Worm (Caenorhabditis elegans) whole organism, mixed stage, embryonic: Measurements from ENCODE around the gene glb-15.

Experiments used
- M03D4.4 ChIP-seq: sonication (generic microtip); optimal IDR thresholded peaks from 2 replicates; lab custom pipeline; 2017; ENCODE audit warnings: mild to moderate bottlenecking, missing genetic modification characterization, missing compliant biosample characterization
- bed-3 ChIP-seq: fragments of 200-800 bp; sonication (Bioruptor generic); optimal IDR thresholded peaks from 3 replicates; lab custom pipeline; 2018; ENCODE audit warnings: mild to moderate bottlenecking, missing genetic modification characterization, moderate library complexity, missing compliant biosample characterization
- ceh-39 ChIP-seq: fragments of 150-350 bp; optimal IDR thresholded peaks from 2 replicates; lab custom pipeline; 2014; ENCODE audit warnings: missing biosample characterization, missing genetic modification characterization
- ceh-43 ChIP-seq: fragments of 200-800 bp; sonication (Bioruptor generic); optimal IDR thresholded peaks from 2 replicates; lab custom pipeline; 2018; ENCODE audit warnings: mild to moderate bottlenecking, missing genetic modification characterization, moderate library complexity, missing compliant biosample characterization
- ceh-83 ChIP-seq: fragments of 200-800 bp; sonication (Bioruptor generic); optimal IDR thresholded peaks from 2 replicates; lab custom pipeline; 2018; ENCODE audit warnings: mild to moderate bottlenecking, missing genetic modification characterization, missing compliant biosample characterization
- ces-1 ChIP-seq: fragments of 150-350 bp; optimal IDR thresholded peaks from 2 replicates; lab custom pipeline; 2014; ENCODE audit warnings: missing biosample characterization, missing genetic modification reagents, missing genetic modification characterization
- cnd-1 ChIP-seq: fragments of 200-800 bp; sonication (Bioruptor generic); optimal IDR thresholded peaks from 2 replicates; lab custom pipeline; 2018; ENCODE audit warnings: mild to moderate bottlenecking, missing genetic modification characterization, missing compliant biosample characterization
- drap-1 ChIP-seq: fragments of 200-800 bp; sonication (Bioruptor generic); optimal IDR thresholded peaks from 3 replicates; lab custom pipeline; 2018; ENCODE audit warnings: mild to moderate bottlenecking, missing genetic modification characterization, missing compliant biosample characterization
- elt-1 ChIP-seq: sonication (generic microtip); optimal IDR thresholded peaks from 2 replicates; lab custom pipeline; 2017; ENCODE audit warnings: missing genetic modification characterization, mild to moderate bottlenecking, missing compliant biosample characterization, antibody characterized with exemption, moderate library complexity, borderline replicate concordance; ENCODE audit not compliant: insufficient read depth
- flh-1 ChIP-seq: fragments of 200-800 bp; sonication (Bioruptor generic); optimal IDR thresholded peaks from 2 replicates; lab custom pipeline; 2018; ENCODE audit warnings: mild to moderate bottlenecking, missing genetic modification characterization, moderate library complexity, missing compliant biosample characterization
- ham-2 ChIP-seq: fragments of 200-800 bp; sonication (Bioruptor generic); optimal IDR thresholded peaks from 2 replicates; lab custom pipeline; 2018; ENCODE audit warnings: mild to moderate bottlenecking, missing genetic modification characterization, missing compliant biosample characterization
- hlh-1 ChIP-seq: fragments of 150-350 bp; optimal IDR thresholded peaks from 2 replicates; lab custom pipeline; 2014; ENCODE audit warnings: missing biosample characterization, missing genetic modification reagents, missing genetic modification characterization
- lin-13 ChIP-seq: fragments of 150-350 bp; optimal IDR thresholded peaks from 2 replicates; lab custom pipeline; 2014; ENCODE audit warnings: missing biosample characterization, missing genetic modification characterization
- lin-32 ChIP-seq: fragments of 200-800 bp; sonication (Bioruptor generic); optimal IDR thresholded peaks from 2 replicates; lab custom pipeline; 2018; ENCODE audit warnings: mild to moderate bottlenecking, missing genetic modification characterization, missing compliant biosample characterization
- lsy-2 ChIP-seq: fragments of 150-350 bp; optimal IDR thresholded peaks from 2 replicates; lab custom pipeline; 2014; ENCODE audit warnings: missing biosample characterization, missing genetic modification characterization
- mab-5 ChIP-seq: fragments of 150-350 bp; optimal IDR thresholded peaks from 2 replicates; lab custom pipeline; 2014; ENCODE audit warnings: missing biosample characterization, missing genetic modification characterization
- mls-2 ChIP-seq: sonication (generic microtip); optimal IDR thresholded peaks from 2 replicates; lab custom pipeline; 2016; ENCODE audit warnings: mild to moderate bottlenecking, missing genetic modification characterization, moderate library complexity, missing compliant biosample characterization
- nhr-12 ChIP-seq: fragments of 150-350 bp; optimal IDR thresholded peaks from 2 replicates; lab custom pipeline; 2014; ENCODE audit warnings: missing biosample characterization, missing genetic modification characterization
- nhr-2 ChIP-seq: fragments of 150-350 bp; optimal IDR thresholded peaks from 2 replicates; lab custom pipeline; 2014; ENCODE audit warnings: missing biosample characterization, missing genetic modification characterization
- nhr-237 ChIP-seq: fragments of 150-350 bp; optimal IDR thresholded peaks from 2 replicates; lab custom pipeline; 2014; ENCODE audit warnings: missing biosample characterization, missing genetic modification characterization
- nhr-28 ChIP-seq: fragments of 150-350 bp; optimal IDR thresholded peaks from 2 replicates; lab custom pipeline; 2014; ENCODE audit warnings: missing biosample characterization, missing genetic modification characterization
- pha-4 ChIP-seq: fragments of 150-350 bp; optimal IDR thresholded peaks from 2 replicates; lab custom pipeline; 2018; ENCODE audit warnings: missing biosample characterization, missing genetic modification reagents, missing genetic modification characterization
- sem-2 ChIP-seq: fragments of 200-800 bp; sonication (Bioruptor generic); optimal IDR thresholded peaks from 2 replicates; lab custom pipeline; 2018; ENCODE audit warnings: mild to moderate bottlenecking, missing genetic modification characterization, missing compliant biosample characterization
- snpc-4 ChIP-seq: fragments of 150-350 bp; optimal IDR thresholded peaks from 2 replicates; lab custom pipeline; 2014; ENCODE audit warnings: missing biosample characterization, missing genetic modification characterization
- sptf-1 ChIP-seq: sonication (generic microtip); optimal IDR thresholded peaks from 2 replicates; lab custom pipeline; 2017; ENCODE audit warnings: mild to moderate bottlenecking, missing genetic modification characterization, moderate library complexity, missing compliant biosample characterization
- tbx-8 ChIP-seq: fragments of 200-800 bp; sonication (Bioruptor generic); optimal IDR thresholded peaks from 2 replicates; lab custom pipeline; 2018; ENCODE audit warnings: mild to moderate bottlenecking, missing genetic modification characterization, moderate library complexity, missing compliant biosample characterization
- unc-120 ChIP-seq: sonication (generic microtip); optimal IDR thresholded peaks from 2 replicates; lab custom pipeline; 2017; ENCODE audit warnings: missing genetic modification characterization, missing compliant biosample characterization; ENCODE audit not compliant: poor library complexity, severe bottlenecking
- unc-39 ChIP-seq: fragments of 150-350 bp; optimal IDR thresholded peaks from 2 replicates; lab custom pipeline; 2014; ENCODE audit warnings: missing biosample characterization, missing genetic modification characterization
- zip-8 ChIP-seq: fragments of 150-350 bp; optimal IDR thresholded peaks from 2 replicates; lab custom pipeline; 2014; ENCODE audit warnings: missing biosample characterization, missing genetic modification characterization
- ztf-11 ChIP-seq: fragments of 150-350 bp; optimal IDR thresholded peaks from 2 replicates; lab custom pipeline; 2014; ENCODE audit warnings: missing biosample characterization, missing genetic modification characterization

The glb-15 gene

ce11 chrV:11653095-11653494 is 35.0 kb upstream of the glb-15 start:
- TF ChIP-seq mab-5 (tag; lab: Kevin White, UChicago): no peak
- TF ChIP-seq nhr-28 (tag; lab: Kevin White, UChicago): no peak
- TF ChIP-seq pha-4: no peak
- no peak for TF ChIP-seq nhr-12 (tag; lab: Kevin White, UChicago)
- TF ChIP-seq ces-1: no peak
- TF ChIP-seq sem-2 (GFP tag; lab: Kevin White, UChicago): no peak
- no peak for TF ChIP-seq tbx-8 (GFP tag; lab: Kevin White, UChicago)
- TF ChIP-seq bed-3 (GFP tag; lab: Kevin White, UChicago): no peak
- TF ChIP-seq lin-13 (tag; lab: Kevin White, UChicago): no peak
- no peak for TF ChIP-seq ceh-83 (GFP tag; lab: Kevin White, UChicago)
- no peak for TF ChIP-seq lin-32 (GFP tag; lab: Kevin White, UChicago)
- no peak for TF ChIP-seq M03D4.4 (tag; lab: Kevin White, UChicago)
- TF ChIP-seq sptf-1: no peak
- TF ChIP-seq nhr-2: no peak
- TF ChIP-seq ham-2 (GFP tag; lab: Kevin White, UChicago): no peak
- TF ChIP-seq ceh-39 (tag; lab: Kevin White, UChicago): no peak
- TF ChIP-seq hlh-1 (tag; lab: Kevin White, UChicago): no peak
- no peak for TF ChIP-seq mls-2 (tag; lab: Kevin White, UChicago)

- no peak for TF ChIP-seq bed-3 (GFP tag; lab: Kevin White, UChicago)
- TF ChIP-seq ham-2 (GFP tag; lab: Kevin White, UChicago): no peak
- TF ChIP-seq mab-5 (tag; lab: Kevin White, UChicago): no peak
- no peak for TF ChIP-seq nhr-12 (tag; lab: Kevin White, UChicago)
- TF ChIP-seq lin-13 (tag; lab: Kevin White, UChicago): no peak
- TF ChIP-seq nhr-28 (tag; lab: Kevin White, UChicago): no peak
- TF ChIP-seq ceh-83 (GFP tag; lab: Kevin White, UChicago): no peak
- no peak for TF ChIP-seq unc-39 (tag; lab: Kevin White, UChicago)
- TF ChIP-seq ztf-11 (tag; lab: Kevin White, UChicago): no peak
- TF ChIP-seq zip-8 (tag; lab: Kevin White, UChicago): no peak
- no peak for TF ChIP-seq ceh-39 (tag; lab: Kevin White, UChicago)
- no peak for TF ChIP-seq elt-1
- TF ChIP-seq nhr-237 (tag; lab: Kevin White, UChicago): no peak
- no peak for TF ChIP-seq unc-120 (tag; lab: Kevin White, UChicago)
- no peak for TF ChIP-seq pha-4
- no peak for TF ChIP-seq lsy-2 (tag; lab: Kevin White, UChicago)
- no peak for TF ChIP-seq cnd-1 (tag; lab: Kevin White, UChicago)
- no peak for TF ChIP-seq ceh-43 (GFP tag; lab: Kevin White, UChicago)
- TF ChIP-seq sptf-1: no peak
These were observed 32.6 kb upstream of the glb-15 start, which contains the start of gene zip-10 for ce11 chrV:11650720-11651119. TSS of gene zip-10 (minus strand) at chrV:11650762.

ce11 chrV:11649254-11649653 is 31.2 kb upstream of the glb-15 start:
- no peak for TF ChIP-seq nhr-12 (tag; lab: Kevin White, UChicago)
- no peak for TF ChIP-seq unc-120 (tag; lab: Kevin White, UChicago)
- TF ChIP-seq snpc-4 (tag; lab: Kevin White, UChicago): no peak
- no peak for TF ChIP-seq tbx-8 (GFP tag; lab: Kevin White, UChicago)
- no peak for TF ChIP-seq drap-1 (GFP tag; lab: Kevin White, UChicago)
- TF ChIP-seq nhr-2: no peak
- no peak for TF ChIP-seq bed-3 (GFP tag; lab: Kevin White, UChicago)
- no peak for TF ChIP-seq ztf-11 (tag; lab: Kevin White, UChicago)

ce11 chrV:11648435-11648834 is 30.4 kb upstream of the glb-15 start:
- TF ChIP-seq tbx-8 (GFP tag; lab: Kevin White, UChicago): no peak
- no peak for TF ChIP-seq ces-1
- TF ChIP-seq nhr-237 (tag; lab: Kevin White, UChicago): no peak
- no peak for TF ChIP-seq flh-1 (GFP tag; lab: Kevin White, UChicago)

- TF ChIP-seq mls-2 (tag; lab: Kevin White, UChicago) (no peak), elt-1 (no peak), pha-4 (no peak), lin-32 (GFP tag; lab: Kevin White, UChicago) (no peak), hlh-1 (tag; lab: Kevin White, UChicago) (no peak)
These were observed 29.7 kb upstream of the glb-15 start for ce11 chrV:11647821-11648220.
